Fruit fly (Drosophila melanogaster): ENCODE data around the gene Sac1.

Sac1 gene

dm6 chr3L:1280890-1281622 is 33.4 kb downstream of the Sac1 start (continued):
- TF ChIP-seq CG2120 (GFP tag; optimal IDR thresholded peaks at IDR 0.05) (peak; percentile 13), oc (tag; optimal IDR thresholded peaks at IDR 0.05) (no peak), lab (GFP tag; optimal IDR thresholded peaks at IDR 0.05) (no peak), CG13894 (tag; optimal IDR thresholded peaks at IDR 0.05) (peak; percentile 92), gro (GFP tag; optimal IDR thresholded peaks at IDR 0.05) (no peak), abd-A (tag; optimal IDR thresholded peaks at IDR 0.05) (peak; percentile 74), CG42726 (GFP tag; IDR thresholded peaks at IDR 0.05; ENCODE audit: partially characterized antibody) (no peak), CG3995 (GFP tag; optimal IDR thresholded peaks at IDR 0.05) (no peak), CG6854 (GFP tag; optimal IDR thresholded peaks at IDR 0.05) (no peak), CG8290 (GFP tag; optimal IDR thresholded peaks at IDR 0.05) (no peak), CG8290 (tag; optimal IDR thresholded peaks at IDR 0.05) (peak in 1 of 2 experiments; percentile 12), slbo (GFP tag; IDR thresholded peaks at IDR 0.05) (peak; percentile 37; the same call in 1 of the 2 replicates), da (GFP tag; optimal IDR thresholded peaks at IDR 0.05) (no peak), sens-2 (GFP tag; IDR thresholded peaks at IDR 0.05) (no peak), D19A (tag; optimal IDR thresholded peaks at IDR 0.05) (no peak), Deaf1 (tag; optimal IDR thresholded peaks at IDR 0.05) (peak; percentile 56), CG9609 (GFP tag; optimal IDR thresholded peaks at IDR 0.05) (no peak)

DNA sequence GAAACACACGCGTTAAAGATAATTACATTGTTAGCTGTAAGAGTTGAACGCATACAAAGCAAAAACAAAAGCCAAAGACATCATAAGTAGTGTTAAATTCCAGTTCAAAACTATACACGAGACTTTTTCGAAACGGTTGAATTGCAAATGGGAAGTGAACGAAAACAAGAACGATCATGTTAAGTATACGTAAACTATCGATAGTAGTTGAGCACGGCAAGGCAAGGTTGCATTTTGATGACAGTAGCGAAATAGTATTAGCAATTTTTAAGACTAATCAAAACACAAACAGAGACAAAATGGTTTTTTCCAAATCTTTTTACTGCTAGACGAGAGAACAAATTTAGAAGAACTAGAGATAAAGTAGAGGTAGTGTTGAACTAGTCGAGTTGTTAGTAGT is 47.2 kb downstream of the Sac1 start:
- TF ChIP-seq NfI (GFP tag; optimal IDR thresholded peaks at IDR 0.05) (no peak), CG2116 (GFP tag; optimal IDR thresholded peaks at IDR 0.05) (peak; percentile 66), p53 (GFP tag; optimal IDR thresholded peaks at IDR 0.05) (peak; percentile 80)

- TF ChIP-seq HLHmδ (GFP tag; optimal IDR thresholded peaks at IDR 0.05) (no peak), Nf-YC (tag; optimal IDR thresholded peaks at IDR 0.05) (no peak), TFAM (GFP tag; optimal IDR thresholded peaks at IDR 0.05) (no peak), yki (optimal IDR thresholded peaks at IDR 0.05) (no peak), CG15696 (tag; optimal IDR thresholded peaks at IDR 0.05) (no peak), CTCF (GFP tag; optimal IDR thresholded peaks at IDR 0.05) (no peak), CG1647 (GFP tag; optimal IDR thresholded peaks at IDR 0.05) (no peak), chm (GFP tag; IDR thresholded peaks at IDR 0.05) (no peak; the same call in 1 of the 2 replicates), nerfin-2 (GFP tag; IDR thresholded peaks at IDR 0.05; ENCODE audit: partially characterized antibody) (peak; percentile 68), CG1792 (GFP tag; optimal IDR thresholded peaks at IDR 0.05) (peak; percentile 8), CG9817 (tag; optimal IDR thresholded peaks at IDR 0.05) (no peak), ftz-f1 (GFP tag; optimal IDR thresholded peaks at IDR 0.05) (peak; percentile 0), stc (GFP tag; IDR thresholded peaks at IDR 0.05) (no peak), CG7745 (tag; optimal IDR thresholded peaks at IDR 0.05) (no peak), CG7963 (GFP tag; IDR thresholded peaks at IDR 0.05; ENCODE audit: partially characterized antibody) (peak; percentile 62; the same call in 2 of the 3 replicates), NC2α (GFP tag; optimal IDR thresholded peaks at IDR 0.05) (peak; percentile 8), CG3281 (GFP tag; optimal IDR thresholded peaks at IDR 0.05) (no peak), tio (GFP tag; optimal IDR thresholded peaks at IDR 0.05) (no peak), tna (GFP tag; IDR thresholded peaks at IDR 0.05; ENCODE audit: partially characterized antibody) (peak; percentile 74), CG1233 (GFP tag; optimal IDR thresholded peaks at IDR 0.05) (no peak), trem (tag; optimal IDR thresholded peaks at IDR 0.05) (peak; percentile 52), Six4 (GFP tag; optimal IDR thresholded peaks at IDR 0.05) (no peak), CG6765 (GFP tag; optimal IDR thresholded peaks at IDR 0.05) (no peak), MESR4 (GFP tag; optimal IDR thresholded peaks at IDR 0.05) (peak; percentile 79), ap (GFP tag; IDR thresholded peaks at IDR 0.05) (no peak), CG5245 (GFP tag; optimal IDR thresholded peaks at IDR 0.05) (no peak), Hr78 (GFP tag; optimal IDR thresholded peaks at IDR 0.05) (no peak), psq (GFP tag; optimal IDR thresholded peaks at IDR 0.05) (no peak), CG30431 (GFP tag; optimal IDR thresholded peaks at IDR 0.05) (no peak)
These were observed 48.1 kb downstream of the Sac1 start, which contains the start of gene Rabex-5 for dm6 chr3L:1295693-1296092. Rabex-5 (plus strand) TSS chr3L:1295913.

All from whole organism, embryonic.